Worm (Caenorhabditis elegans) whole organism, mixed stage, embryonic: Measurements from ENCODE around the gene emb-8.

Experiments
- drap-1 ChIP-seq: fragments of 200-800 bp; sonication (Bioruptor generic); optimal IDR thresholded peaks from 3 replicates; lab custom pipeline; 2018; ENCODE audit warnings: mild to moderate bottlenecking, missing genetic modification characterization, missing compliant biosample characterization
- elt-3 ChIP-seq: fragments of 150-350 bp; optimal IDR thresholded peaks from 2 replicates; lab custom pipeline; 2014; ENCODE audit warnings: missing biosample characterization, missing genetic modification characterization
- pha-4 ChIP-seq: fragments of 150-350 bp; optimal IDR thresholded peaks from 2 replicates; lab custom pipeline; 2018; ENCODE audit warnings: missing biosample characterization, missing genetic modification reagents, missing genetic modification characterization
- sptf-1 ChIP-seq: sonication (generic microtip); optimal IDR thresholded peaks from 2 replicates; lab custom pipeline; 2017; ENCODE audit warnings: mild to moderate bottlenecking, missing genetic modification characterization, moderate library complexity, missing compliant biosample characterization

DNA sequence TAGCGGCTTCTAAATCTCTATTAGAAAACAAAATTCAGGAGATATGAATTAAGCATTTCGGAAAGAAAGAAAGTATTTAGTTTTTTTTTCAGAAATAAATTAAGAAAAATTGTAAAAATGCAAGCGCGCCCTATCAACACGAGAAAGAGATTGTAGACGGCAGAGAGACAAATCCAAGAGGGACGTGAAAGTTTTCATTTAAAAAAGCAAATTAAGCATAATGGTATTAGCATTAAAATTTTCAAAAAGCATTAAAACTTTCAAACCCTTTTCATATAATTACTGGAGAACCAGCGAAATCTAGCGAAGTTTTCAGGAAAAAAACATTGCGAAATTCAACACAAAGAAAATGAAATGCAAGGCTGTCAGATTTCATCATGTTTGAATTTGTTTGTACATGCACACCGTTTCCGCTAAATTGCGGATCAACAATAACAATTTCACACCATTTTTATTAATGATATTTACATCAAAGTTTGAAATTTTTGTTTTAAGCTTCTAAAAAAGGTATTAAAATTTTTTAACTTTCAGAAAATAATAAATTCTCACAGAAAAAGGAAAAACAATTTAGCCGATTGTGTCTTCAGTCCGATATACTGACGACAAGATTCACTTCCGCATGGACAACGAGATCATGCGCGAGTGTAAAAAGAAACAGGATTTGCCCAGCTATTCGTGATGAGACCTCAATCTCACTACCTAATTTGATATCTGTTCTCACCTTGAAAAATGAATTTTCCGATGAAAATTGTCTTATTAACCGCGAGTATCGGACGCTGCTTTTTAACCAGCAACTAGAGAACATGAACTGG lies 36.5 kb downstream of the emb-8 start, which contains the start of gene gars-1:
- TF ChIP-seq elt-3 (tag; lab: Kevin White, UChicago), result no peak
- TF ChIP-seq drap-1, result no peak
- TF ChIP-seq pha-4 (tag; lab: Kevin White, UChicago), result no peak
- TF ChIP-seq sptf-1 (tag; lab: Kevin White, UChicago), result no peak
